Fruit fly (Drosophila melanogaster): ENCODE data around the gene kis.

Gene kis

dm6 chr2L:294452-295362, 44.1 kb upstream of the kis start, which contains the start of the genes U2af38 and Stip1:
TSS of gene U2af38 (minus strand) at chr2L:294681.
TSS of gene Stip1 (plus strand) at chr2L:295122.
- TF ChIP-seq HLH106 (tag; optimal IDR thresholded peaks at IDR 0.05) (peak; percentile 14), rgr (GFP tag; optimal IDR thresholded peaks at IDR 0.05) (peak; percentile 36), OdsH (GFP tag; optimal IDR thresholded peaks at IDR 0.05) (no peak), CG9705 (GFP tag; optimal IDR thresholded peaks at IDR 0.05) (no peak), Hr78 (GFP tag; optimal IDR thresholded peaks at IDR 0.05) (no peak), Hr83 (GFP tag; optimal IDR thresholded peaks at IDR 0.05; ENCODE audit: poor library complexity, severe bottlenecking) (peak; percentile 29), Myc (optimal IDR thresholded peaks at IDR 0.05) (no peak), sv (GFP tag; optimal IDR thresholded peaks at IDR 0.05) (peak; percentile 6), Sp1 (GFP tag; optimal IDR thresholded peaks at IDR 0.05) (peak; percentile 28), brk (GFP tag; optimal IDR thresholded peaks at IDR 0.05) (no peak), Dif (GFP tag; optimal IDR thresholded peaks at IDR 0.05; ENCODE audit: partially characterized antibody) (no peak)

- no peak for TF ChIP-seq GATAd (GFP tag; optimal IDR thresholded peaks at IDR 0.05)
- no peak for TF ChIP-seq pan (optimal IDR thresholded peaks at IDR 0.05)
- TF ChIP-seq Dif (GFP tag; optimal IDR thresholded peaks at IDR 0.05; ENCODE audit: partially characterized antibody): no peak
- TF ChIP-seq CG9705 (GFP tag; optimal IDR thresholded peaks at IDR 0.05): no peak
- TF ChIP-seq ey (GFP tag; optimal IDR thresholded peaks at IDR 0.05): no peak
- TF ChIP-seq br (GFP tag; optimal IDR thresholded peaks at IDR 0.05): no peak
- TF ChIP-seq dl (GFP tag; optimal IDR thresholded peaks at IDR 0.05; ENCODE audit: insufficient read depth in 1 of 2, partially characterized antibody in 2 of 2): no peak
- TF ChIP-seq CrebA (GFP tag; optimal IDR thresholded peaks at IDR 0.05; ENCODE audit: borderline replicate concordance): no peak
- no peak for TF ChIP-seq jim (GFP tag; optimal IDR thresholded peaks at IDR 0.05)
- no peak for TF ChIP-seq lola (GFP tag; optimal IDR thresholded peaks at IDR 0.05)
- TF ChIP-seq Myc (optimal IDR thresholded peaks at IDR 0.05): no peak
- TF ChIP-seq N (GFP tag; optimal IDR thresholded peaks at IDR 0.05): no peak
Observed at dm6 chr2L:292301-292700, 41.7 kb upstream of the kis start, which contains the start of gene CG11562. TSS of gene CG11562 (plus strand) at chr2L:292419.

- TF ChIP-seq dmrt93B (GFP tag; optimal IDR thresholded peaks at IDR 0.05) (no peak), Hr78 (GFP tag; optimal IDR thresholded peaks at IDR 0.05) (no peak), dl (GFP tag; optimal IDR thresholded peaks at IDR 0.05; ENCODE audit: insufficient read depth in 1 of 2, partially characterized antibody in 2 of 2) (no peak), lola (GFP tag; optimal IDR thresholded peaks at IDR 0.05) (no peak), Rel (GFP tag; optimal IDR thresholded peaks at IDR 0.05) (no peak), Rel (tag; optimal IDR thresholded peaks at IDR 0.05) (no peak), sage (GFP tag; optimal IDR thresholded peaks at IDR 0.05) (no peak), CrebA (GFP tag; optimal IDR thresholded peaks at IDR 0.05; ENCODE audit: borderline replicate concordance) (no peak), Sp1 (GFP tag; optimal IDR thresholded peaks at IDR 0.05) (no peak), pan (optimal IDR thresholded peaks at IDR 0.05) (no peak), dsf (GFP tag; optimal IDR thresholded peaks at IDR 0.05; ENCODE audit: borderline replicate concordance) (no peak), sv (GFP tag; optimal IDR thresholded peaks at IDR 0.05) (no peak), Dfd (GFP tag; optimal IDR thresholded peaks at IDR 0.05) (no peak), foxo (GFP tag; optimal IDR thresholded peaks at IDR 0.05) (no peak)
Observed at dm6 chr2L:291657-292056, 41.0 kb upstream of the kis start, which contains the start of gene CG3625. TSS of gene CG3625 (minus strand) at chr2L:291795.

- TF ChIP-seq GATAd (GFP tag; optimal IDR thresholded peaks at IDR 0.05): no peak
- TF ChIP-seq pan (optimal IDR thresholded peaks at IDR 0.05): no peak
- no peak for TF ChIP-seq dsf (GFP tag; optimal IDR thresholded peaks at IDR 0.05; ENCODE audit: borderline replicate concordance)
Observed at dm6 chr2L:290949-291348, 40.3 kb upstream of the kis start.

- TF ChIP-seq sage (GFP tag; optimal IDR thresholded peaks at IDR 0.05) (no peak), psq (GFP tag; optimal IDR thresholded peaks at IDR 0.05) (no peak), br (GFP tag; optimal IDR thresholded peaks at IDR 0.05) (no peak), rgr (GFP tag; optimal IDR thresholded peaks at IDR 0.05) (no peak), Mio (GFP tag; optimal IDR thresholded peaks at IDR 0.05) (no peak), Rel (GFP tag; optimal IDR thresholded peaks at IDR 0.05) (no peak), Rel (tag; optimal IDR thresholded peaks at IDR 0.05) (no peak), tai (GFP tag; optimal IDR thresholded peaks at IDR 0.05) (no peak), HLH106 (tag; optimal IDR thresholded peaks at IDR 0.05) (no peak)
Observed at dm6 chr2L:290373-290772, 39.8 kb upstream of the kis start.

All from whole organism, wandering third instar larva.